Worm (Caenorhabditis elegans) whole organism, late embryonic: ENCODE measurements around the gene Y53C12A.7.

ENCODE experiments used
- F13H6.1 ChIP-seq: sonication (generic microtip); optimal IDR thresholded peaks from 2 replicates; lab custom pipeline; 2016; ENCODE audit warnings: missing genetic modification characterization, missing compliant biosample characterization
- K02D7.2 ChIP-seq: sonication (generic microtip); optimal IDR thresholded peaks from 2 replicates; lab custom pipeline; 2017; ENCODE audit warnings: mild to moderate bottlenecking, missing genetic modification characterization, missing compliant biosample characterization
- ahr-1 ChIP-seq: sonication (generic microtip); optimal IDR thresholded peaks from 2 replicates; lab custom pipeline; 2016; ENCODE audit warnings: missing genetic modification characterization, missing compliant biosample characterization
- ama-1 ChIP-seq: fragments of 150-350 bp; optimal IDR thresholded peaks from 2 replicates; lab custom pipeline; 2014
- ceh-31 ChIP-seq: sonication (generic microtip); optimal IDR thresholded peaks from 2 replicates; lab custom pipeline; 2016; ENCODE audit warnings: missing genetic modification characterization, missing compliant biosample characterization
- ceh-48 ChIP-seq: sonication (generic microtip); optimal IDR thresholded peaks from 2 replicates; lab custom pipeline; 2016; ENCODE audit warnings: missing genetic modification characterization, inconsistent platforms, missing compliant biosample characterization
- ceh-6 ChIP-seq: fragments of 200-800 bp; sonication (Bioruptor generic); optimal IDR thresholded peaks from 2 replicates; lab custom pipeline; 2018; ENCODE audit warnings: mild to moderate bottlenecking, missing genetic modification characterization, missing compliant biosample characterization
- dmd-4 ChIP-seq: sonication (generic microtip); optimal IDR thresholded peaks from 2 replicates; lab custom pipeline; 2016; ENCODE audit warnings: borderline replicate concordance, missing genetic modification characterization, missing compliant biosample characterization
- dve-1 ChIP-seq: sonication (generic microtip); optimal IDR thresholded peaks from 2 replicates; lab custom pipeline; 2017; ENCODE audit warnings: antibody characterized with exemption, mild to moderate bottlenecking, missing genetic modification characterization, missing compliant biosample characterization
- elt-2 ChIP-seq: sonication (generic microtip); optimal IDR thresholded peaks from 2 replicates; lab custom pipeline; 2016; ENCODE audit warnings: missing genetic modification reagents, missing genetic modification characterization, missing compliant biosample characterization
- ets-4 ChIP-seq: sonication (generic microtip); optimal IDR thresholded peaks from 2 replicates; lab custom pipeline; 2016; ENCODE audit warnings: missing genetic modification characterization, missing compliant biosample characterization
- eyg-1 ChIP-seq: sonication (generic microtip); optimal IDR thresholded peaks from 2 replicates; lab custom pipeline; 2016; ENCODE audit warnings: missing genotype, missing genetic modification characterization, missing compliant biosample characterization
- fax-1 ChIP-seq: sonication (generic microtip); optimal IDR thresholded peaks from 2 replicates; lab custom pipeline; 2016; ENCODE audit warnings: missing genotype, missing genetic modification characterization, missing compliant biosample characterization
- fkh-10 ChIP-seq: fragments of 150-350 bp; optimal IDR thresholded peaks from 2 replicates; lab custom pipeline; 2014; ENCODE audit warnings: missing biosample characterization, missing genetic modification reagents, missing genetic modification characterization
- gmeb-2 ChIP-seq: sonication (generic microtip); optimal IDR thresholded peaks from 2 replicates; lab custom pipeline; 2016; ENCODE audit warnings: missing genetic modification characterization, inconsistent platforms, missing compliant biosample characterization
- hlh-13 ChIP-seq: fragments of 200-800 bp; sonication (Bioruptor generic); optimal IDR thresholded peaks from 2 replicates; lab custom pipeline; 2018; ENCODE audit warnings: mild to moderate bottlenecking, missing genetic modification characterization, missing compliant biosample characterization
- hlh-8 ChIP-seq: sonication (generic microtip); optimal IDR thresholded peaks from 2 replicates; lab custom pipeline; 2016; ENCODE audit warnings: missing genotype, missing genetic modification characterization, missing compliant biosample characterization
- mec-3 ChIP-seq: sonication (generic microtip); optimal IDR thresholded peaks from 2 replicates; lab custom pipeline; 2016; ENCODE audit warnings: borderline replicate concordance, missing genetic modification characterization, missing compliant biosample characterization
- nhr-11 ChIP-seq: fragments of 150-350 bp; optimal IDR thresholded peaks from 2 replicates; lab custom pipeline; 2014; ENCODE audit warnings: missing biosample characterization, missing genetic modification characterization
- npax-4 ChIP-seq: sonication (generic microtip); optimal IDR thresholded peaks from 2 replicates; lab custom pipeline; 2016; ENCODE audit warnings: missing genetic modification characterization, missing compliant biosample characterization
- pat-9 ChIP-seq: fragments of 200-800 bp; sonication (Bioruptor generic); optimal IDR thresholded peaks from 2 replicates; lab custom pipeline; 2018; ENCODE audit warnings: mild to moderate bottlenecking, missing genetic modification characterization, moderate library complexity, missing compliant biosample characterization
- pha-2 ChIP-seq: sonication (generic microtip); optimal IDR thresholded peaks from 2 replicates; lab custom pipeline; 2017; ENCODE audit warnings: mild to moderate bottlenecking, missing genetic modification characterization, missing compliant biosample characterization
- pha-4 ChIP-seq: fragments of 150-350 bp; optimal IDR thresholded peaks from 2 replicates; lab custom pipeline; 2018; ENCODE audit warnings: missing biosample characterization, missing genetic modification reagents, missing genetic modification characterization
- pros-1 ChIP-seq: fragments of 150-350 bp; optimal IDR thresholded peaks from 2 replicates; lab custom pipeline; 2014; ENCODE audit warnings: missing biosample characterization, missing genetic modification reagents, missing genetic modification characterization
- sdc-2 ChIP-seq: sonication (generic microtip); optimal IDR thresholded peaks from 2 replicates; lab custom pipeline; 2016; ENCODE audit warnings: missing genotype, missing genetic modification characterization, missing compliant biosample characterization
- sox-2 ChIP-seq: fragments of 200-800 bp; sonication (Bioruptor generic); IDR thresholded peaks from 2 replicates; pipeline ENCODE4 v1.3.6; 2022; ENCODE audit warnings: missing genetic modification reagents, missing genetic modification characterization, missing compliant biosample characterization
- sox-4 ChIP-seq: sonication (generic microtip); optimal IDR thresholded peaks from 2 replicates; lab custom pipeline; 2017; ENCODE audit warnings: mild to moderate bottlenecking, missing genetic modification characterization, inconsistent platforms, missing compliant biosample characterization
- tbx-7 ChIP-seq: sonication (generic microtip); optimal IDR thresholded peaks from 2 replicates; lab custom pipeline; 2016; ENCODE audit warnings: missing genotype, missing genetic modification characterization, missing compliant biosample characterization
- unc-42 ChIP-seq: sonication (generic microtip); optimal IDR thresholded peaks from 2 replicates; lab custom pipeline; 2016; ENCODE audit warnings: missing genotype, missing genetic modification characterization, missing compliant biosample characterization
- unc-55 ChIP-seq: sonication (generic microtip); optimal IDR thresholded peaks from 2 replicates; lab custom pipeline; 2017; ENCODE audit warnings: missing biosample characterization, missing genetic modification reagents, missing genetic modification characterization
- unc-86 ChIP-seq: sonication (generic microtip); optimal IDR thresholded peaks from 2 replicates; lab custom pipeline; 2016; ENCODE audit warnings: missing genetic modification characterization, missing compliant biosample characterization
- zip-5 ChIP-seq: sonication (generic microtip); optimal IDR thresholded peaks from 2 replicates; lab custom pipeline; 2016; ENCODE audit warnings: missing genetic modification characterization, missing compliant biosample characterization

The Y53C12A.7 gene

ce11 chrII:9700363-9700762, at the start of gene Y53C12A.7, which contains the start of gene Y53C12A.8:
Gene Y53C12A.7, plus strand, starts transcription at chrII:9700543.
Gene Y53C12A.8, minus strand, starts transcription at chrII:9700463.
- TF ChIP-seq ceh-6 (no peak), pat-9 (tag; lab: Kevin White, UChicago) (no peak), pha-2 (no peak), dve-1 (tag; lab: Kevin White, UChicago) (no peak), ama-1 (lab: Kevin White, UChicago) (no peak), fax-1 (tag; lab: Kevin White, UChicago) (no peak), pha-4 (tag; lab: Kevin White, UChicago) (no peak), unc-55 (GFP tag; lab: Kevin White, UChicago) (no peak), F13H6.1 (no peak), ceh-31 (tag; lab: Kevin White, UChicago) (no peak), zip-5 (tag; lab: Kevin White, UChicago) (no peak), npax-4 (tag; lab: Kevin White, UChicago) (no peak), nhr-11 (tag; lab: Kevin White, UChicago) (no peak), sdc-2 (tag; lab: Kevin White, UChicago) (no peak), ets-4 (tag; lab: Kevin White, UChicago) (no peak), hlh-13 (GFP tag; lab: Kevin White, UChicago) (no peak)

- TF ChIP-seq pha-2 (no peak), tbx-7 (tag; lab: Kevin White, UChicago) (no peak)
These were observed 48.6 kb upstream of the Y53C12A.7 start, which contains the start of gene ZK1307.4 for ce11 chrII:9651700-9652099. Gene ZK1307.4, minus strand, starts transcription at chrII:9651800.

- TF ChIP-seq sox-4 (no peak), unc-86 (tag; lab: Kevin White, UChicago) (no peak), unc-55 (GFP tag; lab: Kevin White, UChicago) (no peak), hlh-8 (tag; lab: Kevin White, UChicago) (no peak), mec-3 (tag; lab: Kevin White, UChicago) (no peak), unc-42 (tag; lab: Kevin White, UChicago) (no peak)
These were observed 47.4 kb upstream of the Y53C12A.7 start, which contains the start of gene ZK1307.3 for ce11 chrII:9652919-9653318. Gene ZK1307.3, minus strand, starts transcription at chrII:9653019.

- TF ChIP-seq tbx-7 (tag; lab: Kevin White, UChicago) (no peak), K02D7.2 (tag; lab: Kevin White, UChicago) (no peak), mec-3 (tag; lab: Kevin White, UChicago) (no peak), dmd-4 (no peak), eyg-1 (tag; lab: Kevin White, UChicago) (no peak), ahr-1 (tag; lab: Kevin White, UChicago) (no peak), pros-1 (tag; lab: Kevin White, UChicago) (no peak), unc-55 (GFP tag; lab: Kevin White, UChicago) (no peak), zip-5 (tag; lab: Kevin White, UChicago) (no peak), sox-2 (GFP tag; lab: Robert Waterston, UW) (no peak), ceh-48 (tag; lab: Kevin White, UChicago) (no peak), fkh-10 (GFP tag; lab: Kevin White, UChicago) (no peak)
- TF ChIP-seq, all 69 proteins: peak for 0
These were observed 46.7 kb upstream of the Y53C12A.7 start, which contains the start of gene ZK1307.2 for ce11 chrII:9653679-9654078. Gene ZK1307.2, minus strand, starts transcription at chrII:9653952.

ce11 chrII:9655530-9656139, 44.7 kb upstream of the Y53C12A.7 start, which contains the start of gene ZK1307.1:
Gene ZK1307.1, minus strand, starts transcription at chrII:9655580.
- peak; percentile 29 for TF ChIP-seq elt-2
- no peak for TF ChIP-seq gmeb-2 (tag; lab: Kevin White, UChicago)
